Fruit fly (Drosophila melanogaster): ENCODE measurements around the gene sesB.

The sesB gene

DNA sequence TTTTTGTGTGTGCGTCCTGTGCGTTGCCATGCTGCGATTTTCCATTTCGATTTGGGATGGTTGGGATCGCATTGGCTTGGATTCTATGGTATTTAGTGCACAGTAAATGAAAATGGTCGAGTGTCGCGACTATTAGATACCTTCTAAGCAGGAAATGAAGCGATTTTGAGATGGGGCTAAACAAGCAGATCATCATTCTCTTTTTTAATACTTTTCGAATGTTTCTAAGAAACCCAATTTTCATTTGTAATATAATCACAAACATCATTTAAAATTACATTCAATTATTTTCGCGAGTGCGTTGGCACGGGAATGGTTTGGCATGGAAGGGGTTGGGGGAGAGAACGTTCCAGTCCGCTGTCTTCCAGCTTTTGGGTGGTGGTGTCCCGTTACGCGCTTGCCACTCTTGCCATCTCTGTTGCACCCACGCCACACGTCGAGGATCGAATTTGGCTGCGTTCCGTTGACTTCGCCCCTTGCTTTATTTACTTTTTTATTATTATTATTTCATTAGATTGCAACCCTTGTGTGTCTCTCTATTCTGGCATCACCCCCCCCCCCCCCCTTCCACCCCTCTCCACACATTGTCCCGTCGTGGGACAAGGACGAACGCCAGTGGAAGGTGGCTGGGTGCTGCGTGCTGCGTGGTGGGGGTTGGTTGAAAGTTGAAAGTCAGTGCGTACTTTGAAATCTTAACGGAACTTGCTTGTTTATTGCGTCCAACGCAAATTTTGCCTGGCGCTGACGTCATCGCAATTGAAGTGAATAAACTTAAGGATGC lies 38.8 kb upstream of the sesB start:
- TF ChIP-seq fd59A (GFP tag; optimal IDR thresholded peaks at IDR 0.05) (no peak), CG3032 (tag; optimal IDR thresholded peaks at IDR 0.05) (no peak), Hr4 (GFP tag; optimal IDR thresholded peaks at IDR 0.05) (no peak), achi (GFP tag; optimal IDR thresholded peaks at IDR 0.05) (no peak), Lpt (GFP tag; optimal IDR thresholded peaks at IDR 0.05) (no peak), CG6854 (GFP tag; optimal IDR thresholded peaks at IDR 0.05) (no peak), CG9139 (GFP tag; optimal IDR thresholded peaks at IDR 0.05) (no peak), spab (GFP tag; optimal IDR thresholded peaks at IDR 0.05) (no peak), fkh (GFP tag; optimal IDR thresholded peaks at IDR 0.05) (no peak), cyc (GFP tag; optimal IDR thresholded peaks at IDR 0.05) (no peak), CG6276 (GFP tag; optimal IDR thresholded peaks at IDR 0.05) (no peak), CG11762 (GFP tag; optimal IDR thresholded peaks at IDR 0.05; ENCODE audit: insufficient read depth) (no peak), CG15336 (GFP tag; IDR thresholded peaks at IDR 0.05) (no peak), Eip93F (GFP tag; optimal IDR thresholded peaks at IDR 0.05) (no peak), CG10631 (GFP tag; optimal IDR thresholded peaks at IDR 0.05) (no peak), CG8119 (GFP tag; IDR thresholded peaks at IDR 0.05) (no peak), dsx (GFP tag; optimal IDR thresholded peaks at IDR 0.05; ENCODE audit: poor library complexity, severe bottlenecking) (no peak), Ets21C (GFP tag; optimal IDR thresholded peaks at IDR 0.05) (no peak), CG7368 (GFP tag; optimal IDR thresholded peaks at IDR 0.05) (no peak)

DNA sequence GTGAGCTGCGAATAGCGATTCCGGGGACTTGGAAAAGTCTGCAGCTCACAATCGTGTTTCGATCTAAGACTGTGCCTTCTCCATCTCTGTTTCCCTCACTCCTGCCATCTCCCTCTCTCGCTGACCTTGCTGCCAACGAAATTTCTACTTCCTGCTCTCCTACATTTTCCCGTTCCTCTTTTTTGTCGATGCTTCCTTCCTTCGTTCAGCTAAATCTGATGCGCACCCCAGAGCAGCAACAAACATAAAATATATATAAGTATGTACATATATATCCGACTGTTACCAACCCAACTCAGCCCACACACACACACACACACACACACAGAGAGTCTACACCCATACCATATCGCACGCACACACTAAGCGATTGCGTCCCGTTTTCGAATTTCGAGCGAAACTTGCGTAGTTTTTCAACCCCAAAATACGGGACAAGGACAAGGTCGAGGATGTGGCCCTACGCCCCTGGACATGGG lies 37.5 kb upstream of the sesB start, which contains the start of gene Imp:
Gene Imp, minus strand, starts transcription at position 51 of the 476 bp plus-strand sequence.
- TF ChIP-seq CG6163 (GFP tag; IDR thresholded peaks at IDR 0.05) (no peak), OdsH (GFP tag; optimal IDR thresholded peaks at IDR 0.05) (no peak), CG8319 (GFP tag; optimal IDR thresholded peaks at IDR 0.05) (no peak), eg (GFP tag; IDR thresholded peaks at IDR 0.05) (no peak), CG6808 (GFP tag; optimal IDR thresholded peaks at IDR 0.05) (no peak), fd59A (GFP tag; optimal IDR thresholded peaks at IDR 0.05) (no peak), ss (GFP tag; optimal IDR thresholded peaks at IDR 0.05) (no peak), spab (GFP tag; optimal IDR thresholded peaks at IDR 0.05) (no peak), CG6854 (GFP tag; optimal IDR thresholded peaks at IDR 0.05) (no peak), Gug (GFP tag; IDR thresholded peaks at IDR 0.05) (no peak), Ets21C (GFP tag; optimal IDR thresholded peaks at IDR 0.05) (no peak), topi (GFP tag; optimal IDR thresholded peaks at IDR 0.05) (no peak)

DNA sequence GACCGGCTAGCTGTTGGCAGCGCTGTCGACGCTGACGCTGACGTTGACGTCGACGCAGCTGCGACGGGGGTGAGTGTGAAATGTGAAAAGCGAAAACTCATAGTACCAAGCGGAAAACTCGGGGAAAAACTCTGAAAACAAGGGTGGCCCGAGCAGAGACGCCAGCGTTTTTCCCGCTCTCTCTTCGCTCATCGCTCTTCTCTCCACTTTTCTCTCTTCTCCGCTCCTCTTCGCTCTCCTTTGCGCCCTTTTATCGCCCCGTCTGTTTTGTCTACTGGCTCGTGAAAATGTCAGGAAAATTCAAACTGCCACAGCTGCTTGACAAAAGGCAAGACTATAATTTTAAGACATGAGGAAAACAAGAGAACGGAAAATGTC lies 36.7 kb upstream of the sesB start:
- TF ChIP-seq CG6808 (GFP tag; optimal IDR thresholded peaks at IDR 0.05) (no peak), CG3919 (GFP tag; optimal IDR thresholded peaks at IDR 0.05) (no peak), Lpt (GFP tag; optimal IDR thresholded peaks at IDR 0.05) (no peak), eg (GFP tag; IDR thresholded peaks at IDR 0.05) (no peak), spab (GFP tag; optimal IDR thresholded peaks at IDR 0.05) (no peak), achi (GFP tag; optimal IDR thresholded peaks at IDR 0.05) (no peak), Eip93F (GFP tag; optimal IDR thresholded peaks at IDR 0.05) (no peak), CG6792 (GFP tag; optimal IDR thresholded peaks at IDR 0.05) (no peak), CG10669 (GFP tag; optimal IDR thresholded peaks at IDR 0.05) (no peak)

DNA sequence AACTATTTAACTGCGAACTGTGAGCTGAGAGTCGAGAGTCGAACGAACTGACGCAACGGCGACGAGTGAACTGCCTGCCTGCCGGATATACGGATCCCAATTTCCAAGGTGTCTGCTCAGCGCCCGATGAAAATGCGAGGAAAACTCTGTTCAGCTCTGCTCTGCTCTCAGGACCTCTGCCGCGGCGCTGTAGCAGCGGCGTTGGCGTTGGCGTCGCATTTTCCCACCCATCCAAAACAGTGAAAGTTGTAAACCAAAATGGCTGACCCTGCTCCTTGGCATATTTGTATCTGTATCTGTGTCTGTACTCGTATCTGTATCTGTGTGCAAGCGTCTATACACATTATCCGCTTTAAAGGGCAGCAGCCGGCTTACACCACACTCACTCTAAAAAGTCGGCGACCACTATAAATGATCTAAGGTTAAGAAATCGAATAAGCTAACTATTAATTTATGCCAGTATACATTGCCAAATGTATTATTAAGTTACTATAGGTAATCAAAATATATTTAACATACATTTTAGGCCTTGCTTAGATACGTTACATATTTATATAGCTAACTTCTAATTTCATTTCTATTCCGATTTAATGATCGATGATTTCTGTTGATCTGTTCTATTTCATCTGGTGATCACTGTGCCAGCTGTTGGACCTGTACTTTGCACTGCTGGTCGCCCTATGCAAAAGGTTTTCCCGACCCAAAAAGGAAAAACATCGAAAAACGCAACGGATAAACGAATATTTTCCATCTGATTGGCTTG lies 36.1 kb upstream of the sesB start:
- no peak for TF ChIP-seq Lpt (GFP tag; optimal IDR thresholded peaks at IDR 0.05)
- peak; percentile 21 for TF ChIP-seq svp (GFP tag)
